Worm (Caenorhabditis elegans): ENCODE results near the gene far-2.

far-2 gene

DNA sequence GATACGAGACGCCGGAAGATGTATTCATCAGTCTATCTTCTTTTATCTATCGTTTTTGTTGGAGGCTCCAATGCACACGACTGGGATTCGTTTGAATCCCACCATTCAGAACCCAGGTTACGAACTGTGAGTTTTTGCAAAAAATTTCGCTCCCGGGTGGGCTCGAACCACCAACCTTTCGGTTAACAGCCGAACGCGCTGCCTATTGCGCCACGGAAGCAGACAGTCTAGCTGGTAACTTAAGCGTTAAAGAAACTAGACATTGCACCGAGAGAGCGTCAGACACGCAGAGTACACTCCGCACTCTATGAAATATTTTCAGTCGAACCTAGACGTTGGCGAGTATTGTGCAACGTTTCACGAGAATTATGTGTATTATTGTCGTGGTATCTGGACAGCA, 22.4 kb downstream of the far-2 start (continued):
- TF ChIP-seq dve-1 (tag; optimal IDR thresholded peaks at IDR 0.05) (peak; percentile 19), ama-1 (optimal IDR thresholded peaks at IDR 0.05) (no peak), pha-2 (tag; optimal IDR thresholded peaks at IDR 0.05) (peak; percentile 40), ceh-30 (tag; optimal IDR thresholded peaks at IDR 0.05) (no peak), madf-2 (tag; optimal IDR thresholded peaks at IDR 0.05) (peak; percentile 49), nfya-1 (tag; optimal IDR thresholded peaks at IDR 0.05) (no peak), ztf-16 (tag; optimal IDR thresholded peaks at IDR 0.05) (peak; percentile 26), unc-55 (GFP tag; optimal IDR thresholded peaks at IDR 0.05) (no peak), nhr-232 (tag; optimal IDR thresholded peaks at IDR 0.05) (peak; percentile 42), syd-9 (tag; optimal IDR thresholded peaks at IDR 0.05) (no peak), K09A11.1 (tag; optimal IDR thresholded peaks at IDR 0.05; ENCODE audit: insufficient read depth) (peak; percentile 72), che-1 (tag; optimal IDR thresholded peaks at IDR 0.05) (peak; percentile 55), dmd-4 (tag; optimal IDR thresholded peaks at IDR 0.05; ENCODE audit: borderline replicate concordance) (peak; percentile 42), Y22D7AL.16 (tag; optimal IDR thresholded peaks at IDR 0.05) (peak; percentile 35), ceh-6 (GFP tag; optimal IDR thresholded peaks at IDR 0.05) (peak; percentile 68), hlh-6 (tag; optimal IDR thresholded peaks at IDR 0.05) (peak; percentile 74), ceh-18 (tag; optimal IDR thresholded peaks at IDR 0.05) (no peak), ahr-1 (tag; optimal IDR thresholded peaks at IDR 0.05) (peak; percentile 14), elt-4 (tag; optimal IDR thresholded peaks at IDR 0.05) (no peak), gmeb-2 (tag; optimal IDR thresholded peaks at IDR 0.05) (peak; percentile 32), eyg-1 (tag; optimal IDR thresholded peaks at IDR 0.05) (no peak), lim-6 (tag; optimal IDR thresholded peaks at IDR 0.05) (no peak), ref-2 (tag; optimal IDR thresholded peaks at IDR 0.05) (no peak), tbx-2 (tag; optimal IDR thresholded peaks at IDR 0.05) (peak; percentile 64), C08G9.2 (tag; optimal IDR thresholded peaks at IDR 0.05) (peak; percentile 51), hlh-13 (GFP tag; optimal IDR thresholded peaks at IDR 0.05) (peak; percentile 14), zip-5 (tag; optimal IDR thresholded peaks at IDR 0.05) (no peak), ceh-45 (GFP tag; IDR thresholded peaks at IDR 0.05) (peak; percentile 63; the same call in 1 of the 2 replicates)

DNA sequence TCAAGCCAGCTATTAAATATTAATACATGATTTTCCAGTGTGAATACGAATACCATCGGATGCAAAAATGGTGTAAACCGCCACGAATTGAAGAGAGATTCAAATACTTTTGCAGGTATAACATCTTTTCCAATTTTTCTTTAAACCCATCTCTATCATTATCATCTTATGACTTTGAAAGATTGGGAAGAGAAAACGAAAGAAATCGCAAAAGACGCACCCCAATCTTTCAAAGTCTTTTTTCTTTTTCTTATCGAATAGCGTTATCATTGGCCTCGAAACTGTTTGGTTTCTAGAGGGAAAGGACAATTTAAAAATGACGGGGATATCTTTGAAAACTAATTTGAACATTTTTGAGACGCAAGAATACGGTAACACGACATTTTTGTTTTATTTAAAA, 24.0 kb downstream of the far-2 start:
- TF ChIP-seq ceh-2 (tag; optimal IDR thresholded peaks at IDR 0.05): no peak
- TF ChIP-seq pax-1 (tag; optimal IDR thresholded peaks at IDR 0.05): no peak
- no peak for TF ChIP-seq K02D7.2 (tag; optimal IDR thresholded peaks at IDR 0.05)
- TF ChIP-seq ref-2 (tag; optimal IDR thresholded peaks at IDR 0.05): no peak
- no peak for TF ChIP-seq C08G9.2 (tag; optimal IDR thresholded peaks at IDR 0.05)
- no peak for TF ChIP-seq pros-1 (tag; optimal IDR thresholded peaks at IDR 0.05)
- no peak for TF ChIP-seq unc-86 (tag; optimal IDR thresholded peaks at IDR 0.05)
- no peak for TF ChIP-seq unc-42 (tag; optimal IDR thresholded peaks at IDR 0.05)
- TF ChIP-seq fkh-6 (tag; optimal IDR thresholded peaks at IDR 0.05): no peak
- TF ChIP-seq ceh-24 (tag; optimal IDR thresholded peaks at IDR 0.05): no peak
- TF ChIP-seq hlh-6 (tag; optimal IDR thresholded peaks at IDR 0.05): no peak
- no peak for TF ChIP-seq T23F11.4 (GFP tag; optimal IDR thresholded peaks at IDR 0.05)
- no peak for TF ChIP-seq dmd-4 (tag; optimal IDR thresholded peaks at IDR 0.05; ENCODE audit: borderline replicate concordance)
- no peak for TF ChIP-seq pha-2 (tag; optimal IDR thresholded peaks at IDR 0.05)
- no peak for TF ChIP-seq npax-4 (tag; optimal IDR thresholded peaks at IDR 0.05)
- TF ChIP-seq pat-9 (tag; optimal IDR thresholded peaks at IDR 0.05): no peak
- TF ChIP-seq ceh-18 (tag; optimal IDR thresholded peaks at IDR 0.05): no peak
- no peak for TF ChIP-seq zip-5 (tag; optimal IDR thresholded peaks at IDR 0.05)

DNA sequence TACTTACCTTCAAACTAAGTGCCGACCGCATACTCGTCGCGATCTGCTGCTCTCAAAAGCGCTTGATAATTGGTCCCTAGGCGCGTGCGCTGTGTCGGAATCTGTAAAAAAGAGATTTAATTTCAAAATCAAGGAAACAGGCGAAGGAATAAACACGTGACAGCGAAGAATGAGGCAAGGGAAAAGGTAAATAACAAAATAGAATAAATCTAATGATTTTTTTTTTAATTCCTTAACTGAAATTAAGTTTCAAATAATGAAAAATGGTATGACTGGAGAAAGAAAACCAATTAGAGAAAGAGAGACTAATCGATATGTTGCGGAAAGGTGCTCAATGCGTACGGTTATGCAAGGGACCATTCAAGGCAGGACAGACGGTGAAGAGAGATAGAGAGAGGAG, 27.5 kb downstream of the far-2 start, which contains the start of gene cya-1:
Gene cya-1 (minus strand): TSS at position 101 of the 400 bp plus-strand sequence.
- TF ChIP-seq pqm-1 (tag; optimal IDR thresholded peaks at IDR 0.05): no peak
- no peak for TF ChIP-seq hlh-13 (GFP tag; optimal IDR thresholded peaks at IDR 0.05)
- no peak for TF ChIP-seq ceh-24 (tag; optimal IDR thresholded peaks at IDR 0.05)
- TF ChIP-seq C38D4.7 (GFP tag; optimal IDR thresholded peaks at IDR 0.05): no peak
- TF ChIP-seq Y22D7AL.16 (tag; optimal IDR thresholded peaks at IDR 0.05): no peak
- TF ChIP-seq ceh-30 (tag; optimal IDR thresholded peaks at IDR 0.05): no peak
- no peak for TF ChIP-seq hlh-6 (tag; optimal IDR thresholded peaks at IDR 0.05)
- TF ChIP-seq ceh-2 (tag; optimal IDR thresholded peaks at IDR 0.05): no peak
- no peak for TF ChIP-seq dve-1 (tag; optimal IDR thresholded peaks at IDR 0.05)
- TF ChIP-seq K09A11.1 (tag; optimal IDR thresholded peaks at IDR 0.05; ENCODE audit: insufficient read depth): no peak
- no peak for TF ChIP-seq fkh-10 (GFP tag; optimal IDR thresholded peaks at IDR 0.05)
- no peak for TF ChIP-seq elt-4 (tag; optimal IDR thresholded peaks at IDR 0.05)
- TF ChIP-seq unc-86 (tag; optimal IDR thresholded peaks at IDR 0.05): no peak
- TF ChIP-seq elt-2 (tag; optimal IDR thresholded peaks at IDR 0.05): no peak
- TF ChIP-seq mec-3 (tag; optimal IDR thresholded peaks at IDR 0.05; ENCODE audit: borderline replicate concordance): no peak
- TF ChIP-seq dmd-4 (tag; optimal IDR thresholded peaks at IDR 0.05; ENCODE audit: borderline replicate concordance): no peak

All from whole organism, late embryonic.